Worm (Caenorhabditis elegans): Measurements from ENCODE around the gene T05B9.1.

ce11 chrII:11226379-11226778 lies 34.6 kb downstream of the T05B9.1 start, which contains the start of gene T06D8.2:
- TF ChIP-seq pes-1 (GFP tag; IDR thresholded peaks at IDR 0.05) (no peak), ama-1 (optimal IDR thresholded peaks at IDR 0.05) (no peak), tbx-37 (GFP tag; conservative IDR thresholded peaks at IDR 0.05) (no peak), hmbx-1 (tag; optimal IDR thresholded peaks at IDR 0.05) (no peak), hnd-1 (tag; optimal IDR thresholded peaks at IDR 0.05) (no peak), ceh-13 (GFP tag; optimal IDR thresholded peaks at IDR 0.05) (no peak), B0310.2 (tag; optimal IDR thresholded peaks at IDR 0.05) (no peak), sea-1 (GFP tag; conservative IDR thresholded peaks at IDR 0.05) (no peak)

Measured in whole organism, early embryonic.